Fruit fly (Drosophila melanogaster) whole organism, adult: ENCODE measurements around the gene Adgf-D.

Source experiments
- CG12768 ChIP-seq: fragments of 200-800 bp; sonication (Bioruptor generic); optimal IDR thresholded peaks from 2 replicates; lab custom pipeline; 2017; ENCODE audit warnings: missing biosample characterization, missing genetic modification characterization, mild to moderate bottlenecking, moderate library complexity, missing genetic modification reagents
- Clk ChIP-seq: fragments of 200-800 bp; sonication (Bioruptor generic); optimal IDR thresholded peaks from 2 replicates; lab custom pipeline; 2017; ENCODE audit warnings: missing biosample characterization, missing genetic modification characterization

DNA sequence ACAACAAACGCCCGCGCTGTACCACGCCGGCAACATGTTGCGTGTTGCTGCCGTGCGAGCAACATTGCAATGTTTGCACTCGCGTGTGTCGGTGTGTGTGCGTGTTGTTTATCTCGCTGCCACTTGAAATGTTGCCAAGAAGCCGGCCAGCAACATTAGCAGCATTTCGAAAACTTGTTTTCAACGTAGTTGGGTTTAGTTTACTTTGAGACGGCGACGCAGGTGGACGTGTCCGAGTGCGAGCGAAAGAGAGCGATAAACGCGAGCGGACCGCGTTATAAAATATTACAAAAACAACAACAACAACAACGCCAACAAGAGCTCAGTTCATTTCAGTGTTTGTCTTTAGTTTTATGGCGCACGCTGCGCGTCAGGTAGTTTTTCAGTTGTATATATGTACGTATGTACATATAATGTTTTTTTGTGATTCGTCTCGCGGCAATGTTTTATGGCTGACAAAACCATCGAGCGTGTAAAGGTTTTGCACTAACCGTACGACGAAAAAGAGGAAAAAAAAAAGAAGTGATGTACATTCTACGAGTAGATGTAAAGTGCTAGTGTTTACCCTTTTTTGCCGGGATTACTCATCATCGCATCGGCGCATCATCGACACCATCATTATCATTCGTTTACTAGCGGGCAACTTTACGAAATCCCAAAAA lies 9.9 kb upstream of the Adgf-D start, which contains the start of gene kmr:
- TF ChIP-seq Clk: no peak
- peak; percentile 82 for TF ChIP-seq CG12768 (GFP tag; lab: Kevin White, UChicago)
